Fruit fly (Drosophila melanogaster) whole organism, wandering third instar larva: ENCODE measurements around the gene pot.
A peak's percentile ranks its signal among the peaks of the same experiment; 100 is the strongest.

Source experiments
- Abd-B ChIP-seq: fragments of >200 bp; optimal IDR thresholded peaks from 2 replicates; lab custom pipeline; 2017; ENCODE audit warnings: missing biosample characterization, missing genetic modification characterization
- CG32264 ChIP-seq: fragments of 200-800 bp; sonication (Bioruptor generic); optimal IDR thresholded peaks from 2 replicates; lab custom pipeline; 2016; ENCODE audit warnings: missing biosample characterization, missing genetic modification characterization
- CG9705 ChIP-seq: fragments of 200-800 bp; sonication (Bioruptor generic); optimal IDR thresholded peaks from 2 replicates; lab custom pipeline; 2018; ENCODE audit warnings: missing biosample characterization, mild to moderate bottlenecking, missing genetic modification characterization
- CrebA ChIP-seq: fragments of 200-800 bp; sonication (Bioruptor generic); optimal IDR thresholded peaks from 2 replicates; lab custom pipeline; 2016; ENCODE audit warnings: missing biosample characterization, mild to moderate bottlenecking, missing genetic modification characterization, borderline replicate concordance
- Dfd ChIP-seq: fragments of >200 bp; optimal IDR thresholded peaks from 2 replicates; lab custom pipeline; 2017; ENCODE audit warnings: missing biosample characterization, missing genetic modification characterization
- Dif ChIP-seq: fragments of 200-275, 200-300 bp; sonication (Bioruptor generic); optimal IDR thresholded peaks from 2 replicates; lab custom pipeline; 2018; ENCODE audit warnings: missing biosample characterization, missing genetic modification characterization; ENCODE audit not compliant: partially characterized antibody
- GATAd ChIP-seq: sonication (Bioruptor generic); optimal IDR thresholded peaks from 2 replicates; lab custom pipeline; 2016; ENCODE audit warnings: missing biosample characterization, missing genetic modification characterization
- HLH106 ChIP-seq: fragments of 200-800 bp; optimal IDR thresholded peaks from 3 replicates; lab custom pipeline; 2019; ENCODE audit warnings: missing biosample characterization, mild to moderate bottlenecking, missing genetic modification characterization, moderate library complexity
- Hnf4 ChIP-seq: fragments of 200-800 bp; sonication (Bioruptor generic); optimal IDR thresholded peaks from 2 replicates; lab custom pipeline; 2016; ENCODE audit warnings: missing biosample characterization, mild to moderate bottlenecking, missing genetic modification characterization
- Hr78 ChIP-seq: fragments of >200 bp; optimal IDR thresholded peaks from 2 replicates; lab custom pipeline; 2017; ENCODE audit warnings: missing biosample characterization, missing genetic modification characterization
- Hr83 ChIP-seq: fragments of 200-300 bp; sonication (Bioruptor generic); optimal IDR thresholded peaks from 2 replicates; lab custom pipeline; 2016; ENCODE audit warnings: missing biosample characterization, mild to moderate bottlenecking, missing genetic modification characterization, moderate library complexity; ENCODE audit not compliant: poor library complexity, severe bottlenecking
- Jra ChIP-seq: sonication (Bioruptor generic); optimal IDR thresholded peaks from 2 replicates; lab custom pipeline; 2016; ENCODE audit warnings: missing biosample characterization, missing genetic modification characterization
- Mio ChIP-seq: sonication (Bioruptor generic); optimal IDR thresholded peaks from 2 replicates; lab custom pipeline; 2016; ENCODE audit warnings: missing biosample characterization, missing genetic modification characterization
- Myc ChIP-seq: fragments of >200 bp; optimal IDR thresholded peaks from 2 replicates; lab custom pipeline; 2017
- N ChIP-seq: fragments of >200 bp; optimal IDR thresholded peaks from 2 replicates; lab custom pipeline; 2018; ENCODE audit warnings: missing biosample characterization, missing external identifiers, missing genetic modification characterization
- OdsH ChIP-seq: fragments of 200-800 bp; sonication (Bioruptor generic); optimal IDR thresholded peaks from 2 replicates; lab custom pipeline; 2016; ENCODE audit warnings: missing biosample characterization, mild to moderate bottlenecking, missing genetic modification characterization
- Rel ChIP-seq, 2 experiments: fragments of 200-800 bp; sonication (Bioruptor generic) in 1 of 2; optimal IDR thresholded peaks; 2 replicates in 1 of 2; 3 replicates in 1 of 2; lab custom pipeline; 2016 to 2019; ENCODE audit warnings: mild to moderate bottlenecking in 2 of 2, missing biosample characterization in 2 of 2, missing genetic modification characterization in 2 of 2, moderate library complexity in 1 of 2
- Sp1 ChIP-seq: fragments of 200-800 bp; sonication (Bioruptor generic); optimal IDR thresholded peaks from 3 replicates; lab custom pipeline; 2019; ENCODE audit warnings: missing biosample characterization, mild to moderate bottlenecking, missing genetic modification characterization, moderate library complexity
- Vsx2 ChIP-seq: fragments of 200-300, 225-300 bp; sonication (Bioruptor generic); optimal IDR thresholded peaks from 2 replicates; lab custom pipeline; 2018; ENCODE audit warnings: missing biosample characterization, missing genetic modification characterization; ENCODE audit not compliant: partially characterized antibody
- br ChIP-seq: fragments of 200-800 bp; sonication (Bioruptor generic); optimal IDR thresholded peaks from 2 replicates; lab custom pipeline; 2016; ENCODE audit warnings: missing biosample characterization, missing genetic modification characterization
- brk ChIP-seq: fragments of 200-800 bp; sonication (Bioruptor generic); optimal IDR thresholded peaks from 2 replicates; lab custom pipeline; 2016; ENCODE audit warnings: missing biosample characterization, mild to moderate bottlenecking, missing genetic modification characterization
- dl ChIP-seq, 2 experiments: fragments of 175-275, 200-275 bp in 1 of 2; fragments of 200-275 bp in 1 of 2; sonication (Bioruptor generic); optimal IDR thresholded peaks; lab custom pipeline; 2018; ENCODE audit warnings: mild to moderate bottlenecking in 2 of 2, missing biosample characterization in 2 of 2, missing genetic modification characterization in 2 of 2, moderate library complexity in 2 of 2; ENCODE audit not compliant: partially characterized antibody in 2 of 2, insufficient read depth in 1 of 2
- dmrt93B ChIP-seq: fragments of 200-800 bp; sonication (Bioruptor generic); optimal IDR thresholded peaks from 2 replicates; lab custom pipeline; 2018; ENCODE audit warnings: missing biosample characterization, mild to moderate bottlenecking, missing genetic modification characterization
- dsf ChIP-seq: sonication (Bioruptor generic); optimal IDR thresholded peaks from 2 replicates; lab custom pipeline; 2016; ENCODE audit warnings: missing biosample characterization, missing genetic modification characterization, borderline replicate concordance
- ey ChIP-seq: fragments of 200-800 bp; sonication (Bioruptor generic); optimal IDR thresholded peaks from 2 replicates; lab custom pipeline; 2016; ENCODE audit warnings: missing biosample characterization, missing genetic modification characterization
- foxo ChIP-seq, 2 experiments: fragments of 200-800 bp; sonication (Bioruptor generic); optimal IDR thresholded peaks; 2 replicates in 1 of 2; 3 replicates in 1 of 2; lab custom pipeline; 2016 to 2017; ENCODE audit warnings: missing biosample characterization in 2 of 2, missing genetic modification characterization in 2 of 2
- fru ChIP-seq: fragments of 200-800 bp; sonication (Bioruptor generic); optimal IDR thresholded peaks from 3 replicates; lab custom pipeline; 2016; ENCODE audit warnings: missing biosample characterization, mild to moderate bottlenecking, missing genetic modification characterization
- h ChIP-seq: fragments of 200-800 bp; sonication (Bioruptor generic); optimal IDR thresholded peaks from 3 replicates; lab custom pipeline; 2016; ENCODE audit warnings: missing biosample characterization, mild to moderate bottlenecking, missing genetic modification characterization
- jim ChIP-seq: fragments of 175-275, 200-325 bp; sonication (Bioruptor generic); optimal IDR thresholded peaks from 2 replicates; lab custom pipeline; 2016; ENCODE audit warnings: missing biosample characterization, mild to moderate bottlenecking, missing genetic modification characterization
- lola ChIP-seq: fragments of >200 bp; optimal IDR thresholded peaks from 2 replicates; lab custom pipeline; 2017; ENCODE audit warnings: missing biosample characterization, missing genetic modification characterization
- pan ChIP-seq: fragments of >200 bp; optimal IDR thresholded peaks from 2 replicates; lab custom pipeline; 2017
- psq ChIP-seq: fragments of 200-800 bp; sonication (Bioruptor generic); optimal IDR thresholded peaks from 3 replicates; lab custom pipeline; 2017; ENCODE audit warnings: missing biosample characterization, mild to moderate bottlenecking, missing genetic modification characterization, moderate library complexity
- rgr ChIP-seq: fragments of 200-800 bp; sonication (Bioruptor generic); optimal IDR thresholded peaks from 3 replicates; lab custom pipeline; 2016; ENCODE audit warnings: missing biosample characterization, mild to moderate bottlenecking, missing genetic modification characterization
- sage ChIP-seq: fragments of 200-800 bp; sonication (Bioruptor generic); optimal IDR thresholded peaks from 2 replicates; lab custom pipeline; 2016; ENCODE audit warnings: missing biosample characterization, mild to moderate bottlenecking, missing genetic modification characterization
- sv ChIP-seq: fragments of 200-800 bp; sonication (Bioruptor generic); optimal IDR thresholded peaks from 3 replicates; lab custom pipeline; 2016; ENCODE audit warnings: missing biosample characterization, missing genetic modification characterization
- tai ChIP-seq: sonication (Bioruptor generic); optimal IDR thresholded peaks from 2 replicates; lab custom pipeline; 2016; ENCODE audit warnings: missing biosample characterization, missing genetic modification characterization
- usp ChIP-seq: fragments of >200 bp; optimal IDR thresholded peaks from 2 replicates; lab custom pipeline; 2017; ENCODE audit warnings: missing biosample characterization, missing genetic modification characterization
- woc ChIP-seq: sonication (Bioruptor generic); optimal IDR thresholded peaks from 2 replicates; lab custom pipeline; 2016; ENCODE audit warnings: missing biosample characterization, mild to moderate bottlenecking, missing genetic modification characterization

Gene pot

dm6 chrX:11917056-11917633, at the start of gene pot:
TSS of gene pot (minus strand) at chrX:11917260.
- TF ChIP-seq Hr83 (GFP tag; lab: Kevin White, UChicago) (peak; percentile 36), woc (GFP tag; lab: Kevin White, UChicago) (peak; percentile 14), Vsx2 (peak; percentile 62), lola (GFP tag; lab: Kevin White, UChicago) (no peak), dl (GFP tag; optimal IDR thresholded peaks at IDR 0.05; lab: Kevin White, UChicago; ENCODE audit: insufficient read depth in 1 of 2, partially characterized antibody in 2 of 2) (peak in 1 of 2 experiments; percentile 33), Myc (lab: Kevin White, UChicago) (peak; percentile 61), br (GFP tag; lab: Kevin White, UChicago) (no peak), ey (no peak), Dif (GFP tag; lab: Kevin White, UChicago) (peak; percentile 18)

dm6 chrX:11930726-11931125, 13.7 kb upstream of the pot start, which contains the start of gene Pdzd8:
TSS of gene Pdzd8 (minus strand) at chrX:11930850.
- TF ChIP-seq N (GFP tag; lab: Kevin White, UChicago) = no peak
- TF ChIP-seq usp (GFP tag; lab: Kevin White, UChicago) = no peak
- no peak for TF ChIP-seq Hr78
- no peak for TF ChIP-seq psq (GFP tag; lab: Kevin White, UChicago)

- no peak for TF ChIP-seq Jra
- peak; percentile 55 for TF ChIP-seq fru (GFP tag; lab: Kevin White, UChicago)
- peak; percentile 59 for TF ChIP-seq Hnf4 (GFP tag; lab: Kevin White, UChicago)
- TF ChIP-seq Rel (GFP tag; optimal IDR thresholded peaks at IDR 0.05; lab: Kevin White, UChicago) = no peak
- peak; percentile 56 for TF ChIP-seq Rel (tag; optimal IDR thresholded peaks at IDR 0.05; lab: Kevin White, UChicago)
- TF ChIP-seq jim (GFP tag; lab: Kevin White, UChicago) = no peak
- no peak for TF ChIP-seq CrebA (GFP tag; lab: Kevin White, UChicago)
- TF ChIP-seq CG32264 (GFP tag; lab: Kevin White, UChicago) = peak; percentile 42
- TF ChIP-seq woc (GFP tag; lab: Kevin White, UChicago) = peak; percentile 23
- TF ChIP-seq GATAd (GFP tag; lab: Kevin White, UChicago) = no peak
- no peak for TF ChIP-seq Abd-B
- no peak for TF ChIP-seq Vsx2
- peak; percentile 19 for TF ChIP-seq br (GFP tag; lab: Kevin White, UChicago)
- TF ChIP-seq brk = peak; percentile 68
- TF ChIP-seq psq (GFP tag; lab: Kevin White, UChicago) = peak; percentile 29
- peak; percentile 69 for TF ChIP-seq ey
- TF ChIP-seq pan (lab: Kevin White, UChicago) = no peak
- TF ChIP-seq Mio (GFP tag; lab: Kevin White, UChicago) = no peak
- TF ChIP-seq Hr83 (GFP tag; lab: Kevin White, UChicago) = peak; percentile 2
- no peak for TF ChIP-seq tai (GFP tag; lab: Kevin White, UChicago)
- TF ChIP-seq rgr (GFP tag; lab: Kevin White, UChicago) = peak; percentile 68
- peak in 1 of 2 experiments; percentile 67 for TF ChIP-seq foxo (GFP tag; optimal IDR thresholded peaks at IDR 0.05; lab: Kevin White, UChicago)
- TF ChIP-seq Sp1 = peak; percentile 75
- TF ChIP-seq sage (GFP tag; lab: Kevin White, UChicago) = peak; percentile 60
- TF ChIP-seq usp (GFP tag; lab: Kevin White, UChicago) = no peak
- TF ChIP-seq h = peak; percentile 80
- no peak for TF ChIP-seq Myc (lab: Kevin White, UChicago)
- no peak for TF ChIP-seq dl (GFP tag; optimal IDR thresholded peaks at IDR 0.05; lab: Kevin White, UChicago; ENCODE audit: insufficient read depth in 1 of 2, partially characterized antibody in 2 of 2)
- TF ChIP-seq N (GFP tag; lab: Kevin White, UChicago) = no peak
- no peak for TF ChIP-seq dsf (GFP tag; lab: Kevin White, UChicago)
- no peak for TF ChIP-seq Dif (GFP tag; lab: Kevin White, UChicago)
- TF ChIP-seq lola (GFP tag; lab: Kevin White, UChicago) = no peak
- TF ChIP-seq OdsH (GFP tag; lab: Kevin White, UChicago) = peak; percentile 57
- peak; percentile 88 for TF ChIP-seq HLH106 (tag; lab: Kevin White, UChicago)
- TF ChIP-seq sv = no peak
- no peak for TF ChIP-seq Dfd (GFP tag; lab: Kevin White, UChicago)
- TF ChIP-seq CG9705 (GFP tag; lab: Kevin White, UChicago) = peak; percentile 30
- no peak for TF ChIP-seq Hr78
- peak; percentile 47 for TF ChIP-seq dmrt93B (GFP tag; lab: Kevin White, UChicago)
Measured at dm6 chrX:11925213-11925612, 8.2 kb upstream of the pot start.
